Fruit fly (Drosophila melanogaster): Measurements from ENCODE around the gene CG42750.
A peak's percentile ranks its signal among the peaks of the same experiment; 100 is the strongest.

The CG42750 gene

DNA sequence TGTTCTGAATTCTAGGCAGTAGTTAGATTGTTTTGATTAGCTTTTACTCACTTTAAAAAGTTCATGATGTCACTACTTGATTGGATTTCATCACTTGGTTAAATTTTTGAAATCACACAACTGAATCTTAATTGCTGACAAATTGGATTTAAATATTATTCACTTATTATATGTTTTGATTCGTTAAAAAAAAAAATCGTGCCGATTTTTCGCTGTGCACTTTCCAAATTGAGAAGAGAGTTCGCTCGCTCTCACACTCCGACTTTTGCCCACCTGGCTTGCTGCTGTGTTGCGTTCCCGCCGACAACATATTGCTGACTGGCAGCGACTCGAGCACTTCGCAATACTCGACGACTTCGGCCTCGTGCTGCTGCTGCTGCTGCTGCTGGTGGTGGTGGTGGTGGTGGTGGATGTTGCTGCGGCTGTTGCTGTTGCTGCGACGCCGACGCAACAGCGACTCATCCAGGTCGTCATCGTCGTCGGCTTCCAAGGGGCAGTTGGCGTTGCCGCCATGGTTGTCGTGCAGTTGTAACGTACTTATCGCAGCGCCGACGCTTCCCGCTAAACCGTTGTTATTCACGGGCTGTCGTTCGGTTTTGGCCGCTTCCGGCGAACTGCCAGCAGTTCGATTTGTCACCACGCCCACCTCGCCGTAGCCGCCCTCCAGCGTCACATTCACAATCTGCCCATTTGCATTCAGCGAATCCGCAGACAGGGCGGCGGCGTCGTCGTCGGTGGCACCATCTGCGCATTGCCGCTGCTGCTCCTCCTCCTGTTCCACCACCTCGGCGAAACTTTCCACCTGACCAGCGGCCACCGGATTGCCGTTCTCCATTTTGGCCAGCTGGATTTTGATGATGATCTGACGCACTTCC lies 133.9 kb downstream of the CG42750 start (continued):
- TF ChIP-seq Hr78 (GFP tag; optimal IDR thresholded peaks at IDR 0.05) (no peak), tgo (GFP tag; IDR thresholded peaks at IDR 0.05) (peak; percentile 24; the same call in 1 of the 3 replicates), hkb (optimal IDR thresholded peaks at IDR 0.05) (no peak), hkb (GFP tag; IDR thresholded peaks at IDR 0.05) (no peak), so (GFP tag; IDR thresholded peaks at IDR 0.05) (peak; percentile 64), BtbVII (GFP tag; optimal IDR thresholded peaks at IDR 0.05) (peak; percentile 66), chn (GFP tag; optimal IDR thresholded peaks at IDR 0.05) (peak; percentile 55), Spps (tag; optimal IDR thresholded peaks at IDR 0.05) (no peak), NC2β (GFP tag; optimal IDR thresholded peaks at IDR 0.05) (peak; percentile 9), CG4282 (GFP tag; optimal IDR thresholded peaks at IDR 0.05) (no peak), HLH3B (GFP tag; IDR thresholded peaks at IDR 0.05) (peak; percentile 49), Hmx (GFP tag; optimal IDR thresholded peaks at IDR 0.05) (no peak), Fer1 (GFP tag; optimal IDR thresholded peaks at IDR 0.05) (peak; percentile 70), CG8388 (GFP tag; optimal IDR thresholded peaks at IDR 0.05) (peak; percentile 64), insv (GFP tag; optimal IDR thresholded peaks at IDR 0.05) (no peak), HLH4C (GFP tag; IDR thresholded peaks at IDR 0.05; ENCODE audit: partially characterized antibody) (no peak), CG13424 (tag; optimal IDR thresholded peaks at IDR 0.05) (peak; percentile 69), CG8281 (tag; optimal IDR thresholded peaks at IDR 0.05) (no peak), Nf-YC (tag; optimal IDR thresholded peaks at IDR 0.05) (peak; percentile 41), CG16779 (GFP tag; IDR thresholded peaks at IDR 0.05) (peak; percentile 15; the same call in 1 of the 2 replicates), sna (GFP tag; IDR thresholded peaks at IDR 0.05; ENCODE audit: partially characterized antibody) (0 out of 2 replicates have a peak, but pooled peaks have one; percentile 41), CG8089 (GFP tag; optimal IDR thresholded peaks at IDR 0.05) (no peak), CG15696 (tag; optimal IDR thresholded peaks at IDR 0.05) (peak; percentile 27), CG6791 (GFP tag; IDR thresholded peaks at IDR 0.05; ENCODE audit: partially characterized antibody) (no peak), Lhr (GFP tag; optimal IDR thresholded peaks at IDR 0.05) (no peak), Bdp1 (GFP tag; optimal IDR thresholded peaks at IDR 0.05) (peak; percentile 36), CG15514 (GFP tag; optimal IDR thresholded peaks at IDR 0.05) (peak; percentile 50), CG30431 (GFP tag; optimal IDR thresholded peaks at IDR 0.05) (no peak), wdn (GFP tag; IDR thresholded peaks at IDR 0.05) (0 out of 2 replicates have a peak, but pooled peaks have one; percentile 8), klu (GFP tag; IDR thresholded peaks at IDR 0.05) (peak; percentile 29; the same call in 1 of the 2 replicates), CG9437 (GFP tag; optimal IDR thresholded peaks at IDR 0.05) (peak; percentile 63), crol (GFP tag; IDR thresholded peaks at IDR 0.05) (no peak), CrebB (tag; optimal IDR thresholded peaks at IDR 0.05) (no peak), Sox100B (GFP tag; optimal IDR thresholded peaks at IDR 0.05) (peak; percentile 78), CG1602 (GFP tag; optimal IDR thresholded peaks at IDR 0.05) (peak; percentile 39), CG2678 (tag; optimal IDR thresholded peaks at IDR 0.05) (peak; percentile 80), CG11456 (GFP tag; IDR thresholded peaks at IDR 0.05) (no peak), CG10543 (GFP tag; optimal IDR thresholded peaks at IDR 0.05) (peak; percentile 68), gro (GFP tag; optimal IDR thresholded peaks at IDR 0.05) (peak; percentile 63), CG4617 (GFP tag; optimal IDR thresholded peaks at IDR 0.05; ENCODE audit: borderline replicate concordance) (peak; percentile 4), B-H1 (GFP tag; IDR thresholded peaks at IDR 0.05) (peak; percentile 58; the same call in 2 of the 3 replicates), Poxn (GFP tag; IDR thresholded peaks at IDR 0.05) (no peak), kay (GFP tag; optimal IDR thresholded peaks at IDR 0.05) (peak; percentile 25), CG14965 (GFP tag; optimal IDR thresholded peaks at IDR 0.05; ENCODE audit: borderline replicate concordance) (no peak), Atf3 (GFP tag; optimal IDR thresholded peaks at IDR 0.05) (no peak), CG10431 (GFP tag; optimal IDR thresholded peaks at IDR 0.05) (no peak), MESR4 (GFP tag; optimal IDR thresholded peaks at IDR 0.05) (peak; percentile 12), CG17829 (tag; optimal IDR thresholded peaks at IDR 0.05) (peak; percentile 62)

All from whole organism, embryonic.